Worm (Caenorhabditis elegans) whole organism, early embryonic: Measurements from ENCODE around the gene piga-1.

Experiments
- F13C5.2 ChIP-seq: sonication (generic microtip); optimal IDR thresholded peaks from 2 replicates; lab custom pipeline; 2017; ENCODE audit warnings: mild to moderate bottlenecking, missing genetic modification characterization, inconsistent platforms, missing compliant biosample characterization
- aly-1 ChIP-seq: sonication (generic microtip); optimal IDR thresholded peaks from 2 replicates; lab custom pipeline; 2016; ENCODE audit warnings: missing genetic modification characterization, missing compliant biosample characterization
- ama-1 ChIP-seq: fragments of 150-350 bp; optimal IDR thresholded peaks from 2 replicates; lab custom pipeline; 2014
- ceh-13 ChIP-seq: fragments of 200-800 bp; sonication (Bioruptor generic); optimal IDR thresholded peaks from 2 replicates; lab custom pipeline; 2018; ENCODE audit warnings: mild to moderate bottlenecking, missing genetic modification characterization, missing compliant biosample characterization
- flt-1 ChIP-seq: fragments of 200-800 bp; sonication (Bioruptor generic); IDR thresholded peaks from 2 replicates; pipeline ENCODE4 v1.3.6; 2022; ENCODE audit warnings: missing genetic modification characterization, missing compliant biosample characterization
- hmbx-1 ChIP-seq: sonication (generic microtip); optimal IDR thresholded peaks from 2 replicates; lab custom pipeline; 2016; ENCODE audit warnings: mild to moderate bottlenecking, missing genetic modification characterization, missing compliant biosample characterization
- hmg-4 ChIP-seq: fragments of 200-800 bp; sonication (Bioruptor generic); optimal IDR thresholded peaks from 2 replicates; lab custom pipeline; 2018; ENCODE audit warnings: mild to moderate bottlenecking, missing genetic modification characterization, missing compliant biosample characterization
- hnd-1 ChIP-seq: sonication (generic microtip); optimal IDR thresholded peaks from 2 replicates; lab custom pipeline; 2016; ENCODE audit warnings: missing genetic modification characterization, missing compliant biosample characterization
- pes-1 ChIP-seq: fragments of 200-800 bp; sonication (Bioruptor generic); IDR thresholded peaks from 2 replicates; pipeline ENCODE4 v1.3.6; 2022; ENCODE audit warnings: missing genetic modification reagents, missing genetic modification characterization, missing compliant biosample characterization
- scrt-1 ChIP-seq: fragments of 200-800 bp; sonication (Bioruptor generic); IDR thresholded peaks from 2 replicates; pipeline ENCODE4 v1.3.6; 2022; ENCODE audit warnings: missing genetic modification characterization, missing compliant biosample characterization
- sea-1 ChIP-seq: fragments of 200-800 bp; sonication (Bioruptor generic); conservative IDR thresholded peaks from 2 replicates; pipeline ENCODE4 v1.3.6; 2022; ENCODE audit warnings: missing genetic modification characterization, missing compliant biosample characterization
- tbx-37 ChIP-seq: fragments of 200-800 bp; sonication (Bioruptor generic); conservative IDR thresholded peaks from 2 replicates; pipeline ENCODE4 v1.3.6; 2022; ENCODE audit warnings: missing genetic modification reagents, missing genetic modification characterization, missing compliant biosample characterization

- no peak for TF ChIP-seq scrt-1 (GFP tag; lab: Robert Waterston, UW)
- TF ChIP-seq ceh-13 = no peak
- TF ChIP-seq F13C5.2 (tag; lab: Kevin White, UChicago) = no peak
- no peak for TF ChIP-seq hmbx-1 (tag; lab: Kevin White, UChicago)
- no peak for TF ChIP-seq tbx-37 (GFP tag; lab: Robert Waterston, UW)
- no peak for TF ChIP-seq hnd-1 (tag; lab: Kevin White, UChicago)
- no peak for TF ChIP-seq ama-1
- TF ChIP-seq flt-1 (GFP tag; lab: Robert Waterston, UW) = no peak
- no peak for TF ChIP-seq hmg-4 (GFP tag; lab: Kevin White, UChicago)
- TF ChIP-seq pes-1 = no peak
- no peak for TF ChIP-seq sea-1 (GFP tag; lab: Robert Waterston, UW)
- no peak for TF ChIP-seq aly-1 (tag; lab: Kevin White, UChicago)
Measured at ce11 chrII:8691344-8691960, 29.9 kb upstream of the piga-1 start, which contains the start of gene C34C6.3.
